Worm (Caenorhabditis elegans): ENCODE measurements around the gene acr-24.
"Not testable (repeated sequence)": the region's sequence is repeated elsewhere in the genome, so short reads cannot be mapped to it uniquely, and the experiment has no call there.

The acr-24 gene

ce11 chrIV:15497263-15497662 is at the start of gene acr-24:
TSS of gene acr-24 (plus strand) at chrIV:15497563.
- TF ChIP-seq W03F9.2 (tag; optimal IDR thresholded peaks at IDR 0.05) (no peak), dao-5 (tag; optimal IDR thresholded peaks at IDR 0.05) (no peak), him-1 (tag; optimal IDR thresholded peaks at IDR 0.05) (no peak)

ce11 chrIV:15453137-15453788 is 44.1 kb upstream of the acr-24 start, which contains the start of gene gtf-2H4:
TSS of gene gtf-2H4 (minus strand) at chrIV:15453187.
- TF ChIP-seq him-1 (tag; optimal IDR thresholded peaks at IDR 0.05), result no peak
- TF ChIP-seq dao-5 (tag; optimal IDR thresholded peaks at IDR 0.05), result no peak
- TF ChIP-seq W03F9.2 (tag; optimal IDR thresholded peaks at IDR 0.05), result no peak

- TF ChIP-seq W03F9.2 (tag; optimal IDR thresholded peaks at IDR 0.05) (peak; percentile 97), dao-5 (tag; optimal IDR thresholded peaks at IDR 0.05) (no peak), him-1 (tag; optimal IDR thresholded peaks at IDR 0.05) (peak; percentile 62)
These were observed 25.9 kb upstream of the acr-24 start, which contains the start of gene ntl-11 for ce11 chrIV:15471430-15471829. TSS of gene ntl-11 (minus strand) at chrIV:15471495.

- peak; percentile 49 for TF ChIP-seq him-1 (tag; optimal IDR thresholded peaks at IDR 0.05)
- TF ChIP-seq dao-5 (tag; optimal IDR thresholded peaks at IDR 0.05), result no peak
- peak; percentile 94 for TF ChIP-seq W03F9.2 (tag; optimal IDR thresholded peaks at IDR 0.05)
These were observed 24.9 kb upstream of the acr-24 start, which contains the start of gene Y73F8A.27 for ce11 chrIV:15472387-15472859. TSS of gene Y73F8A.27 (plus strand) at chrIV:15472809.

ce11 chrIV:15473588-15474271 is 23.6 kb upstream of the acr-24 start, which contains the start of gene Y73F8A.26:
TSS of gene Y73F8A.26 (plus strand) at chrIV:15473660.
- TF ChIP-seq dao-5 (tag; optimal IDR thresholded peaks at IDR 0.05) (no peak), W03F9.2 (tag; optimal IDR thresholded peaks at IDR 0.05) (no peak), him-1 (tag; optimal IDR thresholded peaks at IDR 0.05) (no peak)

- TF ChIP-seq W03F9.2 (tag; optimal IDR thresholded peaks at IDR 0.05) (no peak), him-1 (tag; optimal IDR thresholded peaks at IDR 0.05) (no peak), dao-5 (tag; optimal IDR thresholded peaks at IDR 0.05) (no peak)
These were observed 21.5 kb upstream of the acr-24 start for ce11 chrIV:15475829-15476228.

- TF ChIP-seq dao-5 (tag; optimal IDR thresholded peaks at IDR 0.05) (no peak), W03F9.2 (tag; optimal IDR thresholded peaks at IDR 0.05) (no peak), him-1 (tag; optimal IDR thresholded peaks at IDR 0.05) (no peak)
These were observed 21.0 kb upstream of the acr-24 start for ce11 chrIV:15476369-15476768.

- not testable (repeated sequence) for TF ChIP-seq W03F9.2, dao-5, him-1 (tag; optimal IDR thresholded peaks at IDR 0.05)
These were observed 24.0 kb downstream of the acr-24 start, which contains the start of gene Y73F8A.32 for ce11 chrIV:15521342-15521741. TSS of gene Y73F8A.32 (minus strand) at chrIV:15521442.

ce11 chrIV:15523700-15524099 is 26.3 kb downstream of the acr-24 start:
- no peak for TF ChIP-seq W03F9.2 (tag; optimal IDR thresholded peaks at IDR 0.05)
- TF ChIP-seq dao-5 (tag; optimal IDR thresholded peaks at IDR 0.05), result no peak
- TF ChIP-seq him-1 (tag; optimal IDR thresholded peaks at IDR 0.05), result no peak

ce11 chrIV:15524923-15525322 is 27.6 kb downstream of the acr-24 start:
- TF ChIP-seq dao-5 (tag; optimal IDR thresholded peaks at IDR 0.05), result no peak
- no peak for TF ChIP-seq W03F9.2 (tag; optimal IDR thresholded peaks at IDR 0.05)
- TF ChIP-seq him-1 (tag; optimal IDR thresholded peaks at IDR 0.05), result no peak

- TF ChIP-seq W03F9.2 (tag; optimal IDR thresholded peaks at IDR 0.05), result no peak
- no peak for TF ChIP-seq him-1 (tag; optimal IDR thresholded peaks at IDR 0.05)
- TF ChIP-seq dao-5 (tag; optimal IDR thresholded peaks at IDR 0.05), result no peak
These were observed 28.4 kb downstream of the acr-24 start for ce11 chrIV:15525733-15526132.

ce11 chrIV:15526477-15526876 is 29.1 kb downstream of the acr-24 start:
- TF ChIP-seq W03F9.2 (tag; optimal IDR thresholded peaks at IDR 0.05), result peak; percentile 60
- TF ChIP-seq dao-5 (tag; optimal IDR thresholded peaks at IDR 0.05), result no peak
- peak; percentile 62 for TF ChIP-seq him-1 (tag; optimal IDR thresholded peaks at IDR 0.05)

ce11 chrIV:15527282-15527681 is 29.9 kb downstream of the acr-24 start:
- TF ChIP-seq W03F9.2 (tag; optimal IDR thresholded peaks at IDR 0.05) (no peak), dao-5 (tag; optimal IDR thresholded peaks at IDR 0.05) (no peak), him-1 (tag; optimal IDR thresholded peaks at IDR 0.05) (no peak)

ce11 chrIV:15528234-15528633 is 30.9 kb downstream of the acr-24 start, which contains the start of gene ari-1.4:
TSS of gene ari-1.4 (minus strand) at chrIV:15528528.
- no peak for TF ChIP-seq him-1 (tag; optimal IDR thresholded peaks at IDR 0.05)
- no peak for TF ChIP-seq dao-5 (tag; optimal IDR thresholded peaks at IDR 0.05)
- TF ChIP-seq W03F9.2 (tag; optimal IDR thresholded peaks at IDR 0.05), result no peak
